Fruit fly (Drosophila melanogaster) whole organism, wandering third instar larva: ENCODE measurements around the gene CG9626.

Experiments
- Abd-B ChIP-seq: fragments of >200 bp; optimal IDR thresholded peaks from 2 replicates; lab custom pipeline; 2017; ENCODE audit warnings: missing biosample characterization, missing genetic modification characterization
- CrebA ChIP-seq: fragments of 200-800 bp; sonication (Bioruptor generic); optimal IDR thresholded peaks from 2 replicates; lab custom pipeline; 2016; ENCODE audit warnings: missing biosample characterization, mild to moderate bottlenecking, missing genetic modification characterization, borderline replicate concordance
- Dif ChIP-seq: fragments of 200-275, 200-300 bp; sonication (Bioruptor generic); optimal IDR thresholded peaks from 2 replicates; lab custom pipeline; 2018; ENCODE audit warnings: missing biosample characterization, missing genetic modification characterization; ENCODE audit not compliant: partially characterized antibody
- GATAd ChIP-seq: sonication (Bioruptor generic); optimal IDR thresholded peaks from 2 replicates; lab custom pipeline; 2016; ENCODE audit warnings: missing biosample characterization, missing genetic modification characterization
- HLH106 ChIP-seq: fragments of 200-800 bp; optimal IDR thresholded peaks from 3 replicates; lab custom pipeline; 2019; ENCODE audit warnings: missing biosample characterization, mild to moderate bottlenecking, missing genetic modification characterization, moderate library complexity
- Hnf4 ChIP-seq: fragments of 200-800 bp; sonication (Bioruptor generic); optimal IDR thresholded peaks from 2 replicates; lab custom pipeline; 2016; ENCODE audit warnings: missing biosample characterization, mild to moderate bottlenecking, missing genetic modification characterization
- Hr78 ChIP-seq: fragments of >200 bp; optimal IDR thresholded peaks from 2 replicates; lab custom pipeline; 2017; ENCODE audit warnings: missing biosample characterization, missing genetic modification characterization
- Hr83 ChIP-seq: fragments of 200-300 bp; sonication (Bioruptor generic); optimal IDR thresholded peaks from 2 replicates; lab custom pipeline; 2016; ENCODE audit warnings: missing biosample characterization, mild to moderate bottlenecking, missing genetic modification characterization, moderate library complexity; ENCODE audit not compliant: poor library complexity, severe bottlenecking
- Mio ChIP-seq: sonication (Bioruptor generic); optimal IDR thresholded peaks from 2 replicates; lab custom pipeline; 2016; ENCODE audit warnings: missing biosample characterization, missing genetic modification characterization
- Myc ChIP-seq: fragments of >200 bp; optimal IDR thresholded peaks from 2 replicates; lab custom pipeline; 2017
- N ChIP-seq: fragments of >200 bp; optimal IDR thresholded peaks from 2 replicates; lab custom pipeline; 2018; ENCODE audit warnings: missing biosample characterization, missing external identifiers, missing genetic modification characterization
- OdsH ChIP-seq: fragments of 200-800 bp; sonication (Bioruptor generic); optimal IDR thresholded peaks from 2 replicates; lab custom pipeline; 2016; ENCODE audit warnings: missing biosample characterization, mild to moderate bottlenecking, missing genetic modification characterization
- Rel ChIP-seq, 2 experiments: fragments of 200-800 bp; sonication (Bioruptor generic) in 1 of 2; optimal IDR thresholded peaks; 2 replicates in 1 of 2; 3 replicates in 1 of 2; lab custom pipeline; 2016 to 2019; ENCODE audit warnings: mild to moderate bottlenecking in 2 of 2, missing biosample characterization in 2 of 2, missing genetic modification characterization in 2 of 2, moderate library complexity in 1 of 2
- Sp1 ChIP-seq: fragments of 200-800 bp; sonication (Bioruptor generic); optimal IDR thresholded peaks from 3 replicates; lab custom pipeline; 2019; ENCODE audit warnings: missing biosample characterization, mild to moderate bottlenecking, missing genetic modification characterization, moderate library complexity
- Vsx2 ChIP-seq: fragments of 200-300, 225-300 bp; sonication (Bioruptor generic); optimal IDR thresholded peaks from 2 replicates; lab custom pipeline; 2018; ENCODE audit warnings: missing biosample characterization, missing genetic modification characterization; ENCODE audit not compliant: partially characterized antibody
- br ChIP-seq: fragments of 200-800 bp; sonication (Bioruptor generic); optimal IDR thresholded peaks from 2 replicates; lab custom pipeline; 2016; ENCODE audit warnings: missing biosample characterization, missing genetic modification characterization
- brk ChIP-seq: fragments of 200-800 bp; sonication (Bioruptor generic); optimal IDR thresholded peaks from 2 replicates; lab custom pipeline; 2016; ENCODE audit warnings: missing biosample characterization, mild to moderate bottlenecking, missing genetic modification characterization
- dl ChIP-seq, 2 experiments: fragments of 175-275, 200-275 bp in 1 of 2; fragments of 200-275 bp in 1 of 2; sonication (Bioruptor generic); optimal IDR thresholded peaks; lab custom pipeline; 2018; ENCODE audit warnings: mild to moderate bottlenecking in 2 of 2, missing biosample characterization in 2 of 2, missing genetic modification characterization in 2 of 2, moderate library complexity in 2 of 2; ENCODE audit not compliant: partially characterized antibody in 2 of 2, insufficient read depth in 1 of 2
- dmrt93B ChIP-seq: fragments of 200-800 bp; sonication (Bioruptor generic); optimal IDR thresholded peaks from 2 replicates; lab custom pipeline; 2018; ENCODE audit warnings: missing biosample characterization, mild to moderate bottlenecking, missing genetic modification characterization
- dsf ChIP-seq: sonication (Bioruptor generic); optimal IDR thresholded peaks from 2 replicates; lab custom pipeline; 2016; ENCODE audit warnings: missing biosample characterization, missing genetic modification characterization, borderline replicate concordance
- ey ChIP-seq: fragments of 200-800 bp; sonication (Bioruptor generic); optimal IDR thresholded peaks from 2 replicates; lab custom pipeline; 2016; ENCODE audit warnings: missing biosample characterization, missing genetic modification characterization
- foxo ChIP-seq, 2 experiments: fragments of 200-800 bp; sonication (Bioruptor generic); optimal IDR thresholded peaks; 2 replicates in 1 of 2; 3 replicates in 1 of 2; lab custom pipeline; 2016 to 2017; ENCODE audit warnings: missing biosample characterization in 2 of 2, missing genetic modification characterization in 2 of 2
- fru ChIP-seq: fragments of 200-800 bp; sonication (Bioruptor generic); optimal IDR thresholded peaks from 3 replicates; lab custom pipeline; 2016; ENCODE audit warnings: missing biosample characterization, mild to moderate bottlenecking, missing genetic modification characterization
- h ChIP-seq: fragments of 200-800 bp; sonication (Bioruptor generic); optimal IDR thresholded peaks from 3 replicates; lab custom pipeline; 2016; ENCODE audit warnings: missing biosample characterization, mild to moderate bottlenecking, missing genetic modification characterization
- jim ChIP-seq: fragments of 175-275, 200-325 bp; sonication (Bioruptor generic); optimal IDR thresholded peaks from 2 replicates; lab custom pipeline; 2016; ENCODE audit warnings: missing biosample characterization, mild to moderate bottlenecking, missing genetic modification characterization
- lola ChIP-seq: fragments of >200 bp; optimal IDR thresholded peaks from 2 replicates; lab custom pipeline; 2017; ENCODE audit warnings: missing biosample characterization, missing genetic modification characterization
- psq ChIP-seq: fragments of 200-800 bp; sonication (Bioruptor generic); optimal IDR thresholded peaks from 3 replicates; lab custom pipeline; 2017; ENCODE audit warnings: missing biosample characterization, mild to moderate bottlenecking, missing genetic modification characterization, moderate library complexity
- sv ChIP-seq: fragments of 200-800 bp; sonication (Bioruptor generic); optimal IDR thresholded peaks from 3 replicates; lab custom pipeline; 2016; ENCODE audit warnings: missing biosample characterization, missing genetic modification characterization
- tai ChIP-seq: sonication (Bioruptor generic); optimal IDR thresholded peaks from 2 replicates; lab custom pipeline; 2016; ENCODE audit warnings: missing biosample characterization, missing genetic modification characterization
- usp ChIP-seq: fragments of >200 bp; optimal IDR thresholded peaks from 2 replicates; lab custom pipeline; 2017; ENCODE audit warnings: missing biosample characterization, missing genetic modification characterization

The CG9626 gene

DNA sequence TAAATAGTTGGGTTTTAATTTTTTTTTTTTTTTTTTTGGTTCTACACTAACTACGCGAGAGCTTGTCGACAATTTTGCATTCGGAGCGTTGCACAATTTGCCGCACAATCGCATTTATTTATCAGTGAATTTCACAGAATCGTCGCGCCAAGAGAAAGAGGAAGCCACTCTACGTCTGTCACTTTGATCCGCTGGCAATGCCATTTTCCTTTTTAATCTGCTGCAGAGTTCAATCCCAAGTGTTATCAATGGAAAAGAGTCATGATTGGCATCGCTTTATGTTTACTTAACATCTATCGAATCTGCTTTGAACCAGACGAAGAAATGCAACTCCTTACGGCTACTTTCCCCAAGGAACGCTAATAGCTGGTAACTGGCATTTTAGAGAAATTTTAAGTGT lies 28.9 kb upstream of the CG9626 start:
- no peak for TF ChIP-seq sv
- no peak for TF ChIP-seq jim (GFP tag; lab: Kevin White, UChicago)
- TF ChIP-seq h = no peak
- TF ChIP-seq GATAd = no peak
- no peak for TF ChIP-seq br
- no peak for TF ChIP-seq CrebA (GFP tag; lab: Kevin White, UChicago)

DNA sequence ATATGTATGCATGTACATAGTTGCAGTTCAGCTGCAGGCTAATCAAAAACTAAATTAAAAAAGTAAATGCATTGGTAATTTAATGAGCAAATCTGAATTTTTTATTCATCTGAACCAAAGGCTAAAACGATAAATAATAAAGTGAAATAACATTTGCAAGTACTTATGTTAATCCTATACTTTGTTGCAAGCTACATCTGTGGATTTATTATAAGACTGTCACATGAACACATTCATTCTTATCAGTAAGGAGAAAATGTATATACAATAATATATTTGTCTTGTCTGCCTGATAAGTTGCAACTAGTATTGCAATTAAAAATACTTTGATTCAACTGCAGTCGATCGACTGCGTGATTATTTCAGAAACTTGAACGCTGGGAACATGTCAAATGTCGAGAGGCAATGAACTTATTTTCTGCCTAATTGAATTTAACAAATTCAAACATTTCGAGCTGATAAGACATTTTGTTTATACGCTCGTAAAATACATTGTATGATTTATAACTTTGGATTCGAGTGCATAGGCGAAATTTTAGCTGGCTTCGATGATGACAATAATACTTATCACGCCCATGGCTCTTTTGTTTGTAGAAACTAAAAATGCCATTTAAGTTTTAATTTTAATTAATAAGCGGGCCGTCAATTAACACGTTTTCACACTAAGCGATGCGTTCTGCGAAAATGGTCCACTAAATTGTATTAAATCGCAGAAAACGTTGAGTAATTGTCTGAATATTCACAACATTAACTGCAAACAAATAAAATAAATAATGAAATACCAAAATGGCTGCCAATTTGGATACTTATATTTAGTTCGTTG lies 27.4 kb upstream of the CG9626 start:
- TF ChIP-seq OdsH (GFP tag; lab: Kevin White, UChicago) (no peak), Abd-B (no peak), brk (GFP tag; lab: Kevin White, UChicago) (no peak), usp (GFP tag; lab: Kevin White, UChicago) (no peak), sv (no peak), fru (GFP tag; lab: Kevin White, UChicago) (no peak), HLH106 (no peak), br (no peak), Dif (GFP tag; lab: Kevin White, UChicago) (no peak), Mio (GFP tag; lab: Kevin White, UChicago) (no peak), dl (GFP tag; optimal IDR thresholded peaks at IDR 0.05; lab: Kevin White, UChicago; ENCODE audit: insufficient read depth in 1 of 2, partially characterized antibody in 2 of 2) (no peak), Sp1 (GFP tag; lab: Kevin White, UChicago) (no peak), Rel (GFP tag; optimal IDR thresholded peaks at IDR 0.05; lab: Kevin White, UChicago) (no peak), Rel (tag; optimal IDR thresholded peaks at IDR 0.05; lab: Kevin White, UChicago) (no peak), ey (GFP tag; lab: Kevin White, UChicago) (no peak), Myc (lab: Kevin White, UChicago) (no peak), foxo (GFP tag; optimal IDR thresholded peaks at IDR 0.05; lab: Kevin White, UChicago) (no peak), Vsx2 (GFP tag; lab: Kevin White, UChicago) (no peak), h (no peak), Hnf4 (GFP tag; lab: Kevin White, UChicago) (no peak), dsf (GFP tag; lab: Kevin White, UChicago) (no peak)

DNA sequence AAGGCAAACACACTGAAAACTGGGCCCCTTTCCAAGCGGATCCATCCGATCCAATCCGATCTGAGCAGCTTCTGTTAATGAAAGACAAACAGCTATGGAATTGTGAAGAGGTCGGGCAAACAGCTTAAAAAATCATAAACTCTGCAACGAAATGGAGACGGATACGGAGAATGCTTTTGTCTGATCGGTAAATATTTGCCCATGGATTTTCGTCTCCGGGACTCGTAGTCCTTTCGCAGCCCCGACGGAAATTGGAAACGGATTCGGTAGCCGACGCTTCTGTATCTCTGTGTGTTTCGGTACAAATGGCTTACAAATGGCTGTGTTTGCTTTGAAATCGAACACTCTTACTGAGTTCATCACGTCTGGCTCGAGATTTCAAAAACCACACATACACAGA lies 26.1 kb upstream of the CG9626 start:
- no peak for TF ChIP-seq CrebA (GFP tag; lab: Kevin White, UChicago)
- no peak for TF ChIP-seq ey (GFP tag; lab: Kevin White, UChicago)
- TF ChIP-seq Hnf4 (GFP tag; lab: Kevin White, UChicago) = no peak
- no peak for TF ChIP-seq Dif (GFP tag; lab: Kevin White, UChicago)
- TF ChIP-seq N (GFP tag; lab: Kevin White, UChicago) = no peak
- no peak for TF ChIP-seq dmrt93B (GFP tag; lab: Kevin White, UChicago)
- TF ChIP-seq tai (GFP tag; lab: Kevin White, UChicago) = no peak
- TF ChIP-seq Rel (GFP tag; optimal IDR thresholded peaks at IDR 0.05; lab: Kevin White, UChicago) = no peak
- no peak for TF ChIP-seq Rel (tag; optimal IDR thresholded peaks at IDR 0.05; lab: Kevin White, UChicago)
- no peak for TF ChIP-seq dl (GFP tag; optimal IDR thresholded peaks at IDR 0.05; lab: Kevin White, UChicago; ENCODE audit: insufficient read depth in 1 of 2, partially characterized antibody in 2 of 2)
- TF ChIP-seq Abd-B = no peak
- TF ChIP-seq sv = no peak
- no peak for TF ChIP-seq Hr78 (GFP tag; lab: Kevin White, UChicago)
- no peak for TF ChIP-seq br
- no peak for TF ChIP-seq lola (GFP tag; lab: Kevin White, UChicago)
- TF ChIP-seq Myc (lab: Kevin White, UChicago) = no peak

DNA sequence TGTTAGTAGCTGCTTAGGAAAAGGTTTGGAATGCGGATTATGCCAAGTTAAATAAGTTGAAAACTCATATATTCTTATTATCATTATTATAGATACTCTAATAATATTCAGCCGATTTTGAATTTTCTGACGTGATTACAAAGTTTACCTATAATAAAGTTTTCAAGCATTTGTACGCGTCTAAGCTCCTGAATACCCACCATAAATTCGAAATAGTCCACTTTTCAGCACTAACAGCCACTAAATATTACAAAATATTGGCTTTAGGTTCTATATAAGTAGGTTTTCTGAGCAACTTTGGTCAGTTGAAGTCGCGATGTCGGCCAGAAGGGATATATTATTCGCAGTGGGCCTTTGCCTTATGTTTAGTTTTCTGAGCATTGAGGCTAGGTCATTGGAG lies 23.2 kb upstream of the CG9626 start, which contains the start of gene CG7443:
Gene CG7443, plus strand, starts transcription at position 301 of the 400 bp plus-strand sequence.
- no peak for TF ChIP-seq Mio (GFP tag; lab: Kevin White, UChicago)
- no peak for TF ChIP-seq br
- TF ChIP-seq psq (GFP tag; lab: Kevin White, UChicago) = no peak
- TF ChIP-seq Dif (GFP tag; lab: Kevin White, UChicago) = no peak
- no peak for TF ChIP-seq Rel (GFP tag; optimal IDR thresholded peaks at IDR 0.05; lab: Kevin White, UChicago)
- TF ChIP-seq Rel (tag; optimal IDR thresholded peaks at IDR 0.05; lab: Kevin White, UChicago) = no peak
- TF ChIP-seq Hr83 (GFP tag; lab: Kevin White, UChicago) = no peak
- no peak for TF ChIP-seq HLH106
- no peak for TF ChIP-seq dsf (GFP tag; lab: Kevin White, UChicago)
- no peak for TF ChIP-seq dl (GFP tag; optimal IDR thresholded peaks at IDR 0.05; lab: Kevin White, UChicago; ENCODE audit: insufficient read depth in 1 of 2, partially characterized antibody in 2 of 2)
- no peak for TF ChIP-seq Abd-B
- no peak for TF ChIP-seq tai (GFP tag; lab: Kevin White, UChicago)
- TF ChIP-seq, all 38 proteins: peak for 0
